Fruit fly (Drosophila melanogaster): ENCODE measurements around the gene sNPF-R.

dm6 chr3L:20097312-20097711, 8.5 kb upstream of the sNPF-R start:
- TF ChIP-seq sv (GFP tag; optimal IDR thresholded peaks at IDR 0.05): no peak
- no peak for TF ChIP-seq sage (GFP tag; optimal IDR thresholded peaks at IDR 0.05)
- no peak for TF ChIP-seq Hr78 (GFP tag; optimal IDR thresholded peaks at IDR 0.05)
- no peak for TF ChIP-seq br (GFP tag; optimal IDR thresholded peaks at IDR 0.05)
- TF ChIP-seq woc (GFP tag; optimal IDR thresholded peaks at IDR 0.05): no peak
- TF ChIP-seq brk (GFP tag; optimal IDR thresholded peaks at IDR 0.05): no peak
- no peak for TF ChIP-seq Mio (GFP tag; optimal IDR thresholded peaks at IDR 0.05)
- TF ChIP-seq CrebA (GFP tag; optimal IDR thresholded peaks at IDR 0.05; ENCODE audit: borderline replicate concordance): no peak
- TF ChIP-seq pan (optimal IDR thresholded peaks at IDR 0.05): no peak
- no peak for TF ChIP-seq lola (GFP tag; optimal IDR thresholded peaks at IDR 0.05)
